Worm (Caenorhabditis elegans) whole organism, L1 larva: ENCODE measurements around the gene cima-1.

ENCODE experiments used
- dpl-1 ChIP-seq, 3 experiments: fragments of 150-350 bp in 2 of 3; sonication (generic microtip) in 1 of 3; optimal IDR thresholded peaks; 2 replicates each; lab custom pipeline; 2014 to 2017; ENCODE audit warnings: missing biosample characterization in 3 of 3, missing genetic modification characterization in 3 of 3, missing genetic modification reagents in 3 of 3
- egl-27 ChIP-seq, 2 experiments: fragments of 150-350 bp in 1 of 2; sonication (generic microtip); optimal IDR thresholded peaks; 3 replicates each; lab custom pipeline; 2017 to 2018; ENCODE audit warnings: missing biosample characterization in 2 of 2, missing genetic modification characterization in 2 of 2, missing genetic modification reagents in 2 of 2
- nhr-237 ChIP-seq: fragments of 150-350 bp; optimal IDR thresholded peaks from 2 replicates; lab custom pipeline; 2014; ENCODE audit warnings: missing biosample characterization, missing genetic modification characterization

DNA sequence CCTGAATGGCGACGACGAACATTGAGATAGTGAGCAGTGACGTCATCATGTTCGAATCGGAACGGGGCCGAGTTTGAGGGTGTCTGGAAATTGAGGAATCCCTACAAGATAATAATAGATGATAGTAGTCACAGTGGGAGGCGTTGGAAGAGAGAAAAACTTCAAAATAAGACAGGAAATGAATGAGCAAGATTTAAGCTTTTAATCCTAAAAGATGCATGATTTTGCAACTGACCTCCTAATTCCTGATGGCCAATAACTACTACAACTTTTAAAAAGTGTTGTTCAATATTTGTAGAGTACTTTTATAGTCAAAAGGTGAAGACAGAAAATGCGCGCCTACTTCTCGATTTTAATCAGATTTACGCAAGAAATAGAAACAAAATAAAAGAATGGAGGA is 47.1 kb downstream of the cima-1 start, which contains the start of gene flp-13:
- TF ChIP-seq dpl-1 (GFP tag; optimal IDR thresholded peaks at IDR 0.05; lab: Kevin White, UChicago) (no peak), nhr-237 (tag; lab: Kevin White, UChicago) (no peak), egl-27 (tag; optimal IDR thresholded peaks at IDR 0.05; lab: Kevin White, UChicago) (no peak)
